ENCODE assay signal across 5 fruit fly cellular contexts in genomic region chrX:11128828-11129227, dm6.
A peak's percentile ranks its signal among the peaks of the same experiment; 100 is the strongest.
TF ChIP-seq lines count a peak whose summit lies in the region.

Gene SrpRalpha, minus strand, starts transcription at chrX:11129087.

- TF ChIP-seq CTCF in whole organism, embryonic (GFP tag; optimal IDR thresholded peaks at IDR 0.05; lab: Kevin White, UChicago), result no peak

TF ChIP-seq in whole organism, adult, 20 proteins besides CTCF, POLR2A, EP300 and RAD21:
- no peak for TF ChIP-seq CG12768 (GFP tag; optimal IDR thresholded peaks at IDR 0.05; lab: Kevin White, UChicago)
- peak; percentile 9 for TF ChIP-seq bab1 (GFP tag; optimal IDR thresholded peaks at IDR 0.05; lab: Kevin White, UChicago)
- no peak for TF ChIP-seq CG14711 (tag; optimal IDR thresholded peaks at IDR 0.05; lab: Kevin White, UChicago)
- no peak for TF ChIP-seq Crg-1 (GFP tag; optimal IDR thresholded peaks at IDR 0.05; lab: Kevin White, UChicago)

TF ChIP-seq in whole organism, embryonic, 481 proteins besides CTCF, POLR2A, EP300 and RAD21 (continues in another document):
- TF ChIP-seq CG42726 (GFP tag; IDR thresholded peaks at IDR 0.05; lab: Robert Waterston, UW; ENCODE audit: partially characterized antibody) (no peak), CG15011 (GFP tag; optimal IDR thresholded peaks at IDR 0.05; lab: Kevin White, UChicago) (no peak), nom (GFP tag; optimal IDR thresholded peaks at IDR 0.05; lab: Kevin White, UChicago) (peak; percentile 14), prd (optimal IDR thresholded peaks at IDR 0.05; lab: Kevin White, UChicago) (no peak), prd (GFP tag; IDR thresholded peaks at IDR 0.05; lab: Robert Waterston, UW) (no peak), tio (GFP tag; optimal IDR thresholded peaks at IDR 0.05; lab: Kevin White, UChicago) (no peak), CG12942 (GFP tag; optimal IDR thresholded peaks at IDR 0.05; lab: Kevin White, UChicago) (no peak), BEAF-32 (GFP tag; optimal IDR thresholded peaks at IDR 0.05; lab: Kevin White, UChicago) (peak; percentile 46), nerfin-1 (tag; optimal IDR thresholded peaks at IDR 0.05; lab: Kevin White, UChicago) (no peak), MESR4 (GFP tag; optimal IDR thresholded peaks at IDR 0.05; lab: Kevin White, UChicago) (peak; percentile 84), CG17328 (GFP tag; IDR thresholded peaks at IDR 0.05; lab: Robert Waterston, UW) (no peak), sens (GFP tag; lab: Kevin White, UChicago) (peak; percentile 60), B-H1 (GFP tag; IDR thresholded peaks at IDR 0.05; lab: Robert Waterston, UW) (no peak), bbx (GFP tag; IDR thresholded peaks at IDR 0.05; lab: Robert Waterston, UW; ENCODE audit: partially characterized antibody) (peak; percentile 61; the same call in 1 of the 2 replicates), Myb (GFP tag; optimal IDR thresholded peaks at IDR 0.05; lab: Kevin White, UChicago) (peak; percentile 93), CG17829 (tag; optimal IDR thresholded peaks at IDR 0.05; lab: Kevin White, UChicago) (peak; percentile 12), CrebB (tag; optimal IDR thresholded peaks at IDR 0.05; lab: Kevin White, UChicago) (no peak), pan (optimal IDR thresholded peaks at IDR 0.05; lab: Kevin White, UChicago) (no peak), pan (GFP tag; optimal IDR thresholded peaks at IDR 0.05 in 1 of 2, IDR thresholded peaks at IDR 0.05 in 1 of 2) (no peak), pzg (GFP tag; optimal IDR thresholded peaks at IDR 0.05; lab: Kevin White, UChicago) (peak; percentile 39), CG11695 (GFP tag; IDR thresholded peaks at IDR 0.05; lab: Robert Waterston, UW) (no peak), CG16863 (GFP tag; optimal IDR thresholded peaks at IDR 0.05; lab: Kevin White, UChicago) (no peak)

TF ChIP-seq in whole organism, prepupa, 60 proteins besides CTCF, POLR2A, EP300 and RAD21:
- TF ChIP-seq CG15336 (GFP tag; IDR thresholded peaks at IDR 0.05; lab: Robert Waterston, UW) (0 out of 2 replicates have a peak, but pooled peaks have one; percentile 15), CG11762 (GFP tag; optimal IDR thresholded peaks at IDR 0.05; lab: Kevin White, UChicago; ENCODE audit: insufficient read depth) (no peak), esn (GFP tag; optimal IDR thresholded peaks at IDR 0.05; lab: Kevin White, UChicago) (peak; percentile 1), achi (GFP tag; optimal IDR thresholded peaks at IDR 0.05; lab: Kevin White, UChicago) (peak; percentile 99), Gug (GFP tag; IDR thresholded peaks at IDR 0.05; lab: Robert Waterston, UW) (no peak)

TF ChIP-seq in whole organism, pupa, 21 proteins besides CTCF, POLR2A, EP300 and RAD21:
- TF ChIP-seq CG12605 (GFP tag; IDR thresholded peaks at IDR 0.05; lab: Robert Waterston, UW) (0 out of 2 replicates have a peak, but pooled peaks have one; percentile 13), Ets98B (GFP tag; IDR thresholded peaks at IDR 0.05; lab: Robert Waterston, UW) (no peak)

TF ChIP-seq in whole organism, wandering third instar larva, 38 proteins besides CTCF, POLR2A, EP300 and RAD21:
- peak; percentile 0 for TF ChIP-seq h (GFP tag; optimal IDR thresholded peaks at IDR 0.05; lab: Kevin White, UChicago)
- TF ChIP-seq Hr78 (GFP tag; optimal IDR thresholded peaks at IDR 0.05; lab: Kevin White, UChicago), result no peak
- no peak for TF ChIP-seq Dif (GFP tag; optimal IDR thresholded peaks at IDR 0.05; lab: Kevin White, UChicago; ENCODE audit: partially characterized antibody)
- no peak for TF ChIP-seq Mio (GFP tag; optimal IDR thresholded peaks at IDR 0.05; lab: Kevin White, UChicago)
- no peak for TF ChIP-seq br (GFP tag; optimal IDR thresholded peaks at IDR 0.05; lab: Kevin White, UChicago)
- TF ChIP-seq rgr (GFP tag; optimal IDR thresholded peaks at IDR 0.05; lab: Kevin White, UChicago), result peak; percentile 37
